Fruit fly (Drosophila melanogaster) whole organism, embryonic: ENCODE measurements around the gene CG43062.

Source experiments
- Bteb2 ChIP-seq: fragments of 200-800 bp; sonication (Bioruptor generic); optimal IDR thresholded peaks from 2 replicates; lab custom pipeline; 2016; ENCODE audit warnings: missing biosample characterization, missing genetic modification characterization
- CG1024 ChIP-seq: fragments of 200-800 bp; sonication (Bioruptor generic); IDR thresholded peaks from 2 replicates; pipeline ENCODE4 v1.3.6; 2022; ENCODE audit warnings: missing biosample characterization, missing genetic modification characterization
- CG10267 ChIP-seq: fragments of 200-800 bp; sonication (Bioruptor generic); optimal IDR thresholded peaks from 2 replicates; lab custom pipeline; 2018; ENCODE audit warnings: missing biosample characterization, mild to moderate bottlenecking, missing genetic modification characterization, moderate library complexity
- CG10959 ChIP-seq: fragments of 200-800 bp; sonication (Bioruptor generic); IDR thresholded peaks from 2 replicates; pipeline ENCODE4 v1.3.6; 2022; ENCODE audit warnings: missing biosample characterization, missing genetic modification characterization
- CG11696 ChIP-seq: fragments of 200-800 bp; sonication (Bioruptor generic); IDR thresholded peaks from 2 replicates; pipeline ENCODE4 v1.3.6; 2022; ENCODE audit warnings: missing biosample characterization, missing genetic modification characterization
- CG13287 ChIP-seq: fragments of 200-800 bp; sonication (Bioruptor generic); IDR thresholded peaks from 2 replicates; pipeline ENCODE4 v1.3.6; 2022; ENCODE audit warnings: missing biosample characterization, missing genetic modification characterization; ENCODE audit not compliant: partially characterized antibody
- CG13296 ChIP-seq: fragments of 200-800 bp; sonication (Bioruptor generic); optimal IDR thresholded peaks from 3 replicates; lab custom pipeline; 2018; ENCODE audit warnings: missing biosample characterization, mild to moderate bottlenecking, missing genetic modification characterization
- CG15269 ChIP-seq: fragments of 200-800 bp; sonication (Bioruptor generic); optimal IDR thresholded peaks from 2 replicates; lab custom pipeline; 2018; ENCODE audit warnings: missing biosample characterization, mild to moderate bottlenecking, missing genetic modification characterization, moderate library complexity
- CG1529 ChIP-seq: fragments of 200-800 bp; sonication (Bioruptor generic); optimal IDR thresholded peaks from 3 replicates; lab custom pipeline; 2018; ENCODE audit warnings: missing biosample characterization, missing genetic modification characterization
- CG17186 ChIP-seq: fragments of 200-800 bp; sonication (Bioruptor generic); optimal IDR thresholded peaks from 3 replicates; lab custom pipeline; 2017; ENCODE audit warnings: missing biosample characterization, missing genetic modification reagents, missing genetic modification characterization
- CG17568 ChIP-seq: fragments of 200-800 bp; sonication (Bioruptor generic); optimal IDR thresholded peaks from 2 replicates; lab custom pipeline; 2018; ENCODE audit warnings: missing biosample characterization, mild to moderate bottlenecking, missing genetic modification characterization, moderate library complexity
- CG17802 ChIP-seq: fragments of 200-800 bp; sonication (Bioruptor generic); optimal IDR thresholded peaks from 2 replicates; lab custom pipeline; 2018; ENCODE audit warnings: missing biosample characterization, mild to moderate bottlenecking, missing genetic modification characterization, moderate library complexity
- CG17829 ChIP-seq: fragments of 200-800 bp; optimal IDR thresholded peaks from 2 replicates; lab custom pipeline; 2019; ENCODE audit warnings: missing biosample characterization, mild to moderate bottlenecking, missing genetic modification characterization, moderate library complexity
- CG2712 ChIP-seq: fragments of 200-800 bp; optimal IDR thresholded peaks from 3 replicates; lab custom pipeline; 2019; ENCODE audit warnings: missing biosample characterization, mild to moderate bottlenecking, missing genetic modification characterization, moderate library complexity
- CG31224 ChIP-seq: fragments of 200-800 bp; sonication (Bioruptor generic); IDR thresholded peaks from 2 replicates; pipeline ENCODE4 v1.3.6; 2022; ENCODE audit warnings: missing biosample characterization, missing genetic modification characterization
- CG3995 ChIP-seq: fragments of 200-800 bp; sonication (Bioruptor generic); optimal IDR thresholded peaks from 3 replicates; lab custom pipeline; 2016; ENCODE audit warnings: missing biosample characterization, missing genetic modification characterization
- CG42726 ChIP-seq: fragments of 200-800 bp; sonication (Bioruptor generic); IDR thresholded peaks from 2 replicates; pipeline ENCODE4 v1.3.6; 2022; ENCODE audit warnings: missing biosample characterization, missing genetic modification characterization; ENCODE audit not compliant: partially characterized antibody
- CG5245 ChIP-seq: fragments of 200-800 bp; sonication (Bioruptor generic); optimal IDR thresholded peaks from 3 replicates; lab custom pipeline; 2016; ENCODE audit warnings: missing biosample characterization, missing genetic modification characterization
- CG6854 ChIP-seq: fragments of 200-800 bp; sonication (Bioruptor generic); optimal IDR thresholded peaks from 3 replicates; lab custom pipeline; 2017; ENCODE audit warnings: missing biosample characterization, mild to moderate bottlenecking, missing genetic modification characterization
- CG8290 ChIP-seq, 3 experiments: fragments of 200-800 bp; sonication (Bioruptor generic); optimal IDR thresholded peaks; 2 replicates each; lab custom pipeline; 2016 to 2019; ENCODE audit warnings: missing biosample characterization in 3 of 3, missing genetic modification characterization in 3 of 3, mild to moderate bottlenecking in 2 of 3, moderate library complexity in 1 of 3
- Camta ChIP-seq: fragments of 200-800 bp; sonication (Bioruptor generic); optimal IDR thresholded peaks from 2 replicates; lab custom pipeline; 2016; ENCODE audit warnings: missing biosample characterization, missing genetic modification characterization
- Doc3 ChIP-seq: fragments of 200-800 bp; sonication (Bioruptor generic); IDR thresholded peaks from 3 replicates; pipeline ENCODE4 v1.3.6; 2022; ENCODE audit warnings: missing biosample characterization, missing genetic modification characterization; ENCODE audit not compliant: partially characterized antibody
- HHEX ChIP-seq: fragments of 200-800 bp; sonication (Bioruptor generic); optimal IDR thresholded peaks from 3 replicates; lab custom pipeline; 2017; ENCODE audit warnings: missing biosample characterization, mild to moderate bottlenecking, missing genetic modification characterization, missing genetic modification reagents
- HLH3B ChIP-seq: fragments of 200-800 bp; sonication (Bioruptor generic); IDR thresholded peaks from 2 replicates; pipeline ENCODE4 v1.3.6; 2022; ENCODE audit warnings: missing biosample characterization, missing genetic modification characterization
- Jarid2 ChIP-seq: fragments of 200-800 bp; sonication (Bioruptor generic); optimal IDR thresholded peaks from 3 replicates; lab custom pipeline; 2017; ENCODE audit warnings: mild to moderate bottlenecking, missing biosample characterization, missing genetic modification reagents, missing genetic modification characterization
- Mad ChIP-seq: fragments of 200-800 bp; sonication (Bioruptor generic); optimal IDR thresholded peaks from 2 replicates; lab custom pipeline; 2016; ENCODE audit warnings: missing biosample characterization, missing genetic modification characterization
- NK7.1 ChIP-seq: fragments of 200-800 bp; sonication (Bioruptor generic); optimal IDR thresholded peaks from 3 replicates; lab custom pipeline; 2016; ENCODE audit warnings: missing biosample characterization, missing genetic modification characterization
- ase ChIP-seq: fragments of 200-800 bp; sonication (Bioruptor generic); IDR thresholded peaks from 3 replicates; pipeline ENCODE4 v1.3.6; 2022; ENCODE audit warnings: missing biosample characterization, missing genetic modification characterization
- bcd ChIP-seq: fragments of 200-800 bp; sonication (Bioruptor generic); optimal IDR thresholded peaks from 2 replicates; lab custom pipeline; 2017; ENCODE audit warnings: missing biosample characterization, mild to moderate bottlenecking, missing genetic modification characterization
- cas ChIP-seq: fragments of 200-800 bp; sonication (Bioruptor generic); IDR thresholded peaks from 2 replicates; pipeline ENCODE4 v1.3.6; 2022; ENCODE audit warnings: missing biosample characterization, missing genetic modification characterization
- caup ChIP-seq: fragments of 200-800 bp; sonication (Bioruptor generic); optimal IDR thresholded peaks from 3 replicates; lab custom pipeline; 2017; ENCODE audit warnings: missing biosample characterization, mild to moderate bottlenecking, missing genetic modification characterization, moderate library complexity; ENCODE audit not compliant: severe bottlenecking
- ci ChIP-seq: fragments of 200-800 bp; sonication (Bioruptor generic); IDR thresholded peaks from 3 replicates; pipeline ENCODE4 v1.3.6; 2022; ENCODE audit warnings: missing biosample characterization, missing genetic modification characterization
- gce ChIP-seq: fragments of 200-800 bp; sonication (Bioruptor generic); IDR thresholded peaks from 3 replicates; pipeline ENCODE4 v1.3.6; 2022; ENCODE audit warnings: missing biosample characterization, missing genetic modification characterization
- her ChIP-seq: fragments of 200-800 bp; sonication (Bioruptor generic); optimal IDR thresholded peaks from 2 replicates; lab custom pipeline; 2016; ENCODE audit warnings: missing biosample characterization, missing genetic modification characterization
- insv ChIP-seq, 2 experiments: fragments of 200-800 bp; sonication (Bioruptor generic); optimal IDR thresholded peaks; 3 replicates each; lab custom pipeline; 2016 to 2018; ENCODE audit warnings: missing biosample characterization in 2 of 2, missing genetic modification characterization in 2 of 2
- kah ChIP-seq: fragments of 200-800 bp; sonication (Bioruptor generic); optimal IDR thresholded peaks from 2 replicates; lab custom pipeline; 2018; ENCODE audit warnings: missing biosample characterization, mild to moderate bottlenecking, missing genetic modification characterization
- ken ChIP-seq: fragments of 200-800 bp; sonication (Bioruptor generic); IDR thresholded peaks from 3 replicates; pipeline ENCODE4 v1.3.6; 2022; ENCODE audit warnings: missing biosample characterization, missing genetic modification characterization
- luna ChIP-seq: fragments of 200-800 bp; sonication (Bioruptor generic); optimal IDR thresholded peaks from 2 replicates; lab custom pipeline; 2016; ENCODE audit warnings: missing biosample characterization, missing genetic modification characterization
- oc ChIP-seq: fragments of 200-800 bp; sonication (Bioruptor generic); optimal IDR thresholded peaks from 2 replicates; lab custom pipeline; 2018; ENCODE audit warnings: missing biosample characterization, mild to moderate bottlenecking, missing genetic modification characterization, moderate library complexity
- phol ChIP-seq: fragments of 200-800 bp; sonication (Bioruptor generic); optimal IDR thresholded peaks from 3 replicates; lab custom pipeline; 2018; ENCODE audit warnings: missing biosample characterization, mild to moderate bottlenecking, missing genetic modification characterization, moderate library complexity
- prd ChIP-seq, 3 experiments: fragments of >200 bp in 2 of 3; fragments of 200-800 bp in 1 of 3; sonication (Bioruptor generic) in 1 of 3; optimal IDR thresholded peaks in 2 of 3; IDR thresholded peaks in 1 of 3; 2 replicates in 2 of 3; 3 replicates in 1 of 3; pipeline versions ENCODE4 v1.3.6 to Lab custom; 2017 to 2022; ENCODE audit warnings: missing biosample characterization in 1 of 3, missing genetic modification characterization in 1 of 3
- psq ChIP-seq: fragments of 200-800 bp; sonication (Bioruptor generic); optimal IDR thresholded peaks from 2 replicates; lab custom pipeline; 2017; ENCODE audit warnings: missing biosample characterization, missing genetic modification characterization
- sens-2 ChIP-seq: fragments of 200-800 bp; sonication (Bioruptor generic); IDR thresholded peaks from 2 replicates; pipeline ENCODE4 v1.3.6; 2022; ENCODE audit warnings: missing biosample characterization, missing genetic modification characterization
- sisA ChIP-seq: fragments of 200-800 bp; sonication (Bioruptor generic); IDR thresholded peaks from 2 replicates; pipeline ENCODE4 v1.3.6; 2022; ENCODE audit warnings: missing biosample characterization, missing genetic modification characterization
- stc ChIP-seq: fragments of 200-800 bp; sonication (Bioruptor generic); IDR thresholded peaks from 2 replicates; pipeline ENCODE4 v1.3.6; 2022; ENCODE audit warnings: missing biosample characterization, missing genetic modification characterization
- ttk ChIP-seq: fragments of 200-800 bp; sonication (Bioruptor generic); IDR thresholded peaks from 2 replicates; pipeline ENCODE4 v2.1.2; 2022; ENCODE audit warnings: missing biosample characterization, missing genetic modification characterization
- zfh1 ChIP-seq: fragments of 200-800 bp; sonication (Bioruptor generic); IDR thresholded peaks from 3 replicates; pipeline ENCODE4 v1.3.6; 2022; ENCODE audit warnings: missing biosample characterization, missing genetic modification characterization

The CG43062 gene

dm6 chr3R:11778012-11778865 is 28.1 kb downstream of the CG43062 start (continued):
- TF ChIP-seq HHEX (GFP tag; lab: Kevin White, UChicago) (peak; percentile 51), CG13296 (peak; percentile 41), CG17829 (tag; lab: Kevin White, UChicago) (peak; percentile 50), CG8290 (GFP tag; optimal IDR thresholded peaks at IDR 0.05; lab: Kevin White, UChicago) (peak; percentile 49), CG8290 (tag; optimal IDR thresholded peaks at IDR 0.05; lab: Kevin White, UChicago) (peak; percentile 6 to 77), stc (GFP tag; lab: Robert Waterston, UW) (no peak; the same call in 1 of the 2 replicates), insv (GFP tag; optimal IDR thresholded peaks at IDR 0.05; lab: Kevin White, UChicago) (peak in 1 of 2 experiments; percentile 34), zfh1 (GFP tag; lab: Robert Waterston, UW) (peak; percentile 26; the same call in 2 of the 3 replicates), gce (GFP tag; lab: Robert Waterston, UW) (peak; percentile 58; the same call in 1 of the 3 replicates), CG17568 (no peak), CG5245 (GFP tag; lab: Kevin White, UChicago) (no peak), ken (GFP tag; lab: Robert Waterston, UW) (peak; percentile 43; the same call in 1 of the 3 replicates), CG11696 (GFP tag; lab: Robert Waterston, UW) (no peak), CG17186 (GFP tag; lab: Kevin White, UChicago) (no peak), sens-2 (GFP tag; lab: Robert Waterston, UW) (peak; percentile 49; the same call in 1 of the 2 replicates), CG2712 (tag; lab: Kevin White, UChicago) (peak; percentile 78), CG1529 (GFP tag; lab: Kevin White, UChicago) (peak; percentile 55), CG42726 (GFP tag; lab: Robert Waterston, UW) (peak; percentile 57; the same call in 1 of the 2 replicates), bcd (GFP tag; lab: Kevin White, UChicago) (peak; percentile 73), oc (tag; lab: Kevin White, UChicago) (peak; percentile 8), HLH3B (GFP tag; lab: Robert Waterston, UW) (no peak), luna (GFP tag; lab: Kevin White, UChicago) (peak; percentile 22), Bteb2 (GFP tag; lab: Kevin White, UChicago) (peak; percentile 23), Mad (GFP tag; lab: Kevin White, UChicago) (peak; percentile 6), NK7.1 (GFP tag; lab: Kevin White, UChicago) (no peak), caup (GFP tag; lab: Kevin White, UChicago) (peak; percentile 15), CG17802 (peak; percentile 0), CG3995 (no peak), CG1024 (GFP tag; lab: Robert Waterston, UW) (no peak; the same call in 1 of the 2 replicates), kah (GFP tag; lab: Kevin White, UChicago) (peak; percentile 71), cas (GFP tag; lab: Robert Waterston, UW) (no peak), CG10267 (tag; lab: Kevin White, UChicago) (peak; percentile 51), CG13287 (peak; percentile 32; the same call in 1 of the 2 replicates), CG10959 (GFP tag; lab: Robert Waterston, UW) (no peak), CG31224 (no peak), CG15269 (tag; lab: Kevin White, UChicago) (peak; percentile 57), her (GFP tag; lab: Kevin White, UChicago) (peak; percentile 75), CG6854 (GFP tag; lab: Kevin White, UChicago) (peak; percentile 45), ttk (GFP tag; lab: Robert Waterston, UW) (peak; percentile 19), phol (tag; lab: Kevin White, UChicago) (peak; percentile 65), ase (GFP tag; lab: Robert Waterston, UW) (0 out of 3 replicates have a peak, but pooled peaks have one; percentile 21), ci (GFP tag; lab: Robert Waterston, UW) (peak; percentile 82), prd (optimal IDR thresholded peaks at IDR 0.05; lab: Kevin White, UChicago) (no peak), prd (GFP tag; IDR thresholded peaks at IDR 0.05; lab: Robert Waterston, UW) (peak; percentile 68; the same call in 2 of the 3 replicates), sisA (peak; percentile 62), Jarid2 (peak; percentile 95), psq (peak; percentile 6), Doc3 (GFP tag; lab: Robert Waterston, UW) (no peak), Camta (GFP tag; lab: Kevin White, UChicago) (peak; percentile 2)
